Fruit fly (Drosophila melanogaster): Measurements from ENCODE around the gene CG42374.

Gene CG42374

DNA sequence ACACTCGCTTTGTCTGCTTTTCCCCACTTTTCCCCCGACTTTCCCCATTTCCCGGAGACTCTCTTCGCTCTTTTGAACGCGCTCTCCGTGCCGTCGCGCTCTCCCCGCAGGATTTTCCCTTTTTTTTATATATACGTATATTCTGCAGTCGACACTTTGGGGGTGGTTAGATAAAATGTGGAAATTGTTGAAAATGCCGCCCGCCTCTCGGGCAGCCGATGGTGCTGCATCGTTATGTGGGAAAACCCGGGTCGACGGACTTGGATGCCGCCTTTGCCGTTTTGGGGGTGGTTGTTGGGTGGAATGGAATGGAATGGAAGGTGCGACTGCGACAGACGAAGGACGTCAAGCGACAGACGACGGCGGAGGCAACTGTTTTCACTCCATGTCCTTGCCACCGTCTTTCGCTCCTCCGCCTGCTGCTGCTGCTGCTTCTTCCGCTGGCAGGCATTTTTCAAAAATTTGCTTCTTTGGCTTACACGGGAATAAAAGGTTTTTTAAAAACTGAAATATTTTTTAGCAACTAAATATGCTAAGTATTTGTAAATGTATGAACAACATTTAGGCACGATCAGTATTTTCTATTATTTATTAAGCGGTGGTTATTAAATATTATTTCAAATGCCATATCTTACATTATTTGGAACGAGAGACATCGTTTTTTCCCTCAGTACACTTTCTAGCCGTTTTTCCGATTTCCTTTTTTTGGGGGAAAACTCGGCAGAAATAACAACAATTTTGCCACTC lies 32.6 kb upstream of the CG42374 start (continued):
- no peak for TF ChIP-seq crp (GFP tag; optimal IDR thresholded peaks at IDR 0.05)
- TF ChIP-seq ftz-f1 (GFP tag; optimal IDR thresholded peaks at IDR 0.05) = no peak
- TF ChIP-seq CG7987 (GFP tag; optimal IDR thresholded peaks at IDR 0.05) = no peak
- no peak for TF ChIP-seq Doc3 (GFP tag; IDR thresholded peaks at IDR 0.05; ENCODE audit: partially characterized antibody)
- peak; percentile 64 for TF ChIP-seq row (GFP tag; IDR thresholded peaks at IDR 0.05)
- peak; percentile 68 for TF ChIP-seq CG18599 (GFP tag; optimal IDR thresholded peaks at IDR 0.05)
- TF ChIP-seq Hmx (GFP tag; optimal IDR thresholded peaks at IDR 0.05) = no peak
- no peak for TF ChIP-seq Oaz (GFP tag; IDR thresholded peaks at IDR 0.05)
- TF ChIP-seq NK7.1 (GFP tag; optimal IDR thresholded peaks at IDR 0.05) = no peak
- no peak for TF ChIP-seq maf-S (GFP tag; optimal IDR thresholded peaks at IDR 0.05)
- no peak for TF ChIP-seq Sry-β (GFP tag; optimal IDR thresholded peaks at IDR 0.05)
- TF ChIP-seq Six4 (GFP tag; optimal IDR thresholded peaks at IDR 0.05) = no peak
- no peak for TF ChIP-seq CG17186 (GFP tag; optimal IDR thresholded peaks at IDR 0.05)
- peak; percentile 60 for TF ChIP-seq CG2120 (GFP tag; optimal IDR thresholded peaks at IDR 0.05)
- TF ChIP-seq CG13624 (GFP tag; optimal IDR thresholded peaks at IDR 0.05) = no peak
- no peak for TF ChIP-seq fu2 (GFP tag; optimal IDR thresholded peaks at IDR 0.05)
- TF ChIP-seq eve (GFP tag; optimal IDR thresholded peaks at IDR 0.05) = peak in 1 of 2 experiments; percentile 25
- no peak for TF ChIP-seq sc (optimal IDR thresholded peaks at IDR 0.05)
- no peak for TF ChIP-seq sc (GFP tag; optimal IDR thresholded peaks at IDR 0.05)
- TF ChIP-seq ranshi (GFP tag; IDR thresholded peaks at IDR 0.05) = no peak; the same call in 1 of the 2 replicates
- no peak for TF ChIP-seq CG6654 (GFP tag; optimal IDR thresholded peaks at IDR 0.05)
- no peak for TF ChIP-seq dpn (GFP tag; optimal IDR thresholded peaks at IDR 0.05)
- TF ChIP-seq nmo (GFP tag; optimal IDR thresholded peaks at IDR 0.05) = peak; percentile 9
- no peak for TF ChIP-seq hbn (GFP tag; IDR thresholded peaks at IDR 0.05; ENCODE audit: partially characterized antibody)
- no peak for TF ChIP-seq CG3407 (GFP tag; optimal IDR thresholded peaks at IDR 0.05)
- TF ChIP-seq org-1 (GFP tag; optimal IDR thresholded peaks at IDR 0.05) = peak; percentile 10
- TF ChIP-seq pros (GFP tag; optimal IDR thresholded peaks at IDR 0.05) = peak; percentile 70
- TF ChIP-seq CG3995 (GFP tag; optimal IDR thresholded peaks at IDR 0.05) = no peak
- no peak for TF ChIP-seq cato (GFP tag; optimal IDR thresholded peaks at IDR 0.05; ENCODE audit: borderline replicate concordance)
- no peak for TF ChIP-seq dm (GFP tag; optimal IDR thresholded peaks at IDR 0.05)
- TF ChIP-seq CG9817 (tag; optimal IDR thresholded peaks at IDR 0.05) = no peak
- TF ChIP-seq gem (tag; optimal IDR thresholded peaks at IDR 0.05) = peak; percentile 71
- no peak for TF ChIP-seq dati (GFP tag; IDR thresholded peaks at IDR 0.05)
- no peak for TF ChIP-seq lmd (GFP tag; IDR thresholded peaks at IDR 0.05)
- 0 out of 2 replicates have a peak, but pooled peaks have one; percentile 8 for TF ChIP-seq esg (GFP tag; conservative IDR thresholded peaks at IDR 0.05)
- TF ChIP-seq Gsc (GFP tag; IDR thresholded peaks at IDR 0.05) = no peak
- 0 out of 3 replicates have a peak, but pooled peaks have one; percentile 9 for TF ChIP-seq CG11695 (GFP tag; IDR thresholded peaks at IDR 0.05)
- TF ChIP-seq CG12236 (GFP tag; optimal IDR thresholded peaks at IDR 0.05) = no peak
- peak; percentile 26 for TF ChIP-seq Fer1 (GFP tag; optimal IDR thresholded peaks at IDR 0.05)
- no peak for TF ChIP-seq wor (GFP tag; IDR thresholded peaks at IDR 0.05)
- TF ChIP-seq bbx (GFP tag; IDR thresholded peaks at IDR 0.05; ENCODE audit: partially characterized antibody) = peak; percentile 62
- TF ChIP-seq al (GFP tag; IDR thresholded peaks at IDR 0.05) = no peak
- no peak for TF ChIP-seq CG11723 (GFP tag; optimal IDR thresholded peaks at IDR 0.05)
- TF ChIP-seq pzg (GFP tag; optimal IDR thresholded peaks at IDR 0.05) = no peak
- TF ChIP-seq Sin3A (optimal IDR thresholded peaks at IDR 0.05) = no peak
- no peak for TF ChIP-seq slp2 (GFP tag; optimal IDR thresholded peaks at IDR 0.05)
- no peak for TF ChIP-seq dmrt11E (tag; optimal IDR thresholded peaks at IDR 0.05)
- no peak for TF ChIP-seq CG7372 (GFP tag; IDR thresholded peaks at IDR 0.05)
- TF ChIP-seq grn (GFP tag; optimal IDR thresholded peaks at IDR 0.05) = no peak
- no peak for TF ChIP-seq tup (GFP tag; optimal IDR thresholded peaks at IDR 0.05)
